Worm (Caenorhabditis elegans): Measurements from ENCODE around the gene nhr-155.

The nhr-155 gene

ce11 chrV:532046-532445, 7.2 kb upstream of the nhr-155 start, which contains the start of gene nhr-58 (continued):
- TF ChIP-seq athp-1 (tag; optimal IDR thresholded peaks at IDR 0.05) (no peak), sdz-38 (tag; optimal IDR thresholded peaks at IDR 0.05) (no peak), Y53G8AR.9 (GFP tag; conservative IDR thresholded peaks at IDR 0.05) (no peak), F33H1.4 (GFP tag; IDR thresholded peaks at IDR 0.05) (no peak), chd-7 (tag; optimal IDR thresholded peaks at IDR 0.05) (no peak), ztf-25 (GFP tag; IDR thresholded peaks at IDR 0.05) (no peak), atf-7 (tag; optimal IDR thresholded peaks at IDR 0.05) (peak; percentile 36), bed-1 (GFP tag; IDR thresholded peaks at IDR 0.05) (no peak), hmg-20 (GFP tag; IDR thresholded peaks at IDR 0.05) (no peak), snpc-4 (GFP tag; optimal IDR thresholded peaks at IDR 0.05) (no peak), snpc-4 (tag; optimal IDR thresholded peaks at IDR 0.05) (peak in 1 of 4 experiments; percentile 6), ama-1 (optimal IDR thresholded peaks at IDR 0.05) (no peak), ama-1 (GFP tag; optimal IDR thresholded peaks at IDR 0.05) (no peak), pbrm-1 (GFP tag; IDR thresholded peaks at IDR 0.05) (no peak), tbp1 (GFP tag; optimal IDR thresholded peaks at IDR 0.05) (peak; percentile 1), egl-44 (GFP tag; IDR thresholded peaks at IDR 0.05) (no peak), F57C9.4 (tag; optimal IDR thresholded peaks at IDR 0.05) (no peak), ceh-40 (GFP tag; IDR thresholded peaks at IDR 0.05) (0 out of 2 replicates have a peak, but pooled peaks have one; percentile 14), attf-5 (GFP tag; optimal IDR thresholded peaks at IDR 0.05) (peak; percentile 59), dpl-1 (GFP tag; optimal IDR thresholded peaks at IDR 0.05) (no peak), attf-3 (GFP tag; conservative IDR thresholded peaks at IDR 0.05) (no peak), F10E7.11 (tag; optimal IDR thresholded peaks at IDR 0.05) (no peak), lir-1 (GFP tag; conservative IDR thresholded peaks at IDR 0.05) (no peak), egl-18 (GFP tag; IDR thresholded peaks at IDR 0.05) (no peak), ceh-58 (GFP tag; IDR thresholded peaks at IDR 0.05) (no peak), Y56A3A.18 (GFP tag; IDR thresholded peaks at IDR 0.05) (no peak), hlh-26 (GFP tag; conservative IDR thresholded peaks at IDR 0.05) (no peak), lin-26 (GFP tag; IDR thresholded peaks at IDR 0.05) (no peak), ztf-22 (GFP tag; optimal IDR thresholded peaks at IDR 0.05) (no peak), aptf-2 (GFP tag; conservative IDR thresholded peaks at IDR 0.05) (no peak), ceh-79 (tag; optimal IDR thresholded peaks at IDR 0.05) (no peak), nfyb-1 (GFP tag; IDR thresholded peaks at IDR 0.05) (no peak), ekl-4 (GFP tag; IDR thresholded peaks at IDR 0.05) (no peak)

DNA sequence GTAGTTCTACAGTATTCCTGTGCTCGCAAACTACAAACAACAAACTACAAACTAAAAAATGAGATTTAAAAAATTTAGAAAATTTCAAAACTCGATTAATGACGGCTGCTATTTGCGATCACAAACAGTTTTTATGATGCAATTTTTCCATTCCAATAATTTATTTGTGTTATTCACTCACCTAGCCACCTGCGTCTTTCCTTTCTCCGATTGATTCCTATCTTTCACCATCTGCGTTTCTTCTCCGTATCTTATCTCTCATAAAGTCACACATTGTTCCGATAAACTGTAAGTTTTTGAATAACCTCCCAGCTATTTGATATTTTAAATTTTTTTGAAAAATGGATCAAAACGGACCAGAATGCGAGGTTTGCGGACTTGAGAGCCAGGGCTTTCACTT, 5.1 kb upstream of the nhr-155 start, which contains the start of gene nhr-132:
nhr-132 (plus strand) TSS at position 271 of the 400 bp plus-strand sequence.
- no peak for TF ChIP-seq rpc-1 (optimal IDR thresholded peaks at IDR 0.05)
- TF ChIP-seq rpc-1 (tag; optimal IDR thresholded peaks at IDR 0.05): no peak
- TF ChIP-seq nhr-80 (tag; optimal IDR thresholded peaks at IDR 0.05): peak; percentile 47
- TF ChIP-seq him-1 (tag; optimal IDR thresholded peaks at IDR 0.05): no peak
- peak; percentile 66; the same call in 1 of the 2 replicates for TF ChIP-seq hmg-1.2 (GFP tag; IDR thresholded peaks at IDR 0.05)
- peak; percentile 30 for TF ChIP-seq attf-5 (GFP tag; optimal IDR thresholded peaks at IDR 0.05)
- no peak for TF ChIP-seq zfh-2 (GFP tag; conservative IDR thresholded peaks at IDR 0.05)

- no peak for TF ChIP-seq F37B4.10 (GFP tag; IDR thresholded peaks at IDR 0.05)
- no peak for TF ChIP-seq pha-4 (tag; optimal IDR thresholded peaks at IDR 0.05)
- TF ChIP-seq unc-130 (GFP tag; optimal IDR thresholded peaks at IDR 0.05): no peak
- TF ChIP-seq egrh-3 (GFP tag; IDR thresholded peaks at IDR 0.05): no peak
- TF ChIP-seq F49E8.2 (tag; optimal IDR thresholded peaks at IDR 0.05; ENCODE audit: insufficient read depth): no peak
- TF ChIP-seq lin-54 (GFP tag; optimal IDR thresholded peaks at IDR 0.05): no peak
- TF ChIP-seq pbrm-1 (GFP tag; IDR thresholded peaks at IDR 0.05): no peak
- no peak for TF ChIP-seq Y53F4B.3 (GFP tag; IDR thresholded peaks at IDR 0.05)
- no peak for TF ChIP-seq lsl-1 (GFP tag; optimal IDR thresholded peaks at IDR 0.05)
- no peak for TF ChIP-seq hmg-1.2 (GFP tag; IDR thresholded peaks at IDR 0.05)
- TF ChIP-seq zfh-2 (GFP tag; conservative IDR thresholded peaks at IDR 0.05): no peak
- no peak for TF ChIP-seq T07F8.4 (tag; optimal IDR thresholded peaks at IDR 0.05)
- no peak for TF ChIP-seq Y56A3A.18 (GFP tag; IDR thresholded peaks at IDR 0.05)
- no peak for TF ChIP-seq nhr-80 (tag; optimal IDR thresholded peaks at IDR 0.05)
- TF ChIP-seq Y79H2A.3 (GFP tag; conservative IDR thresholded peaks at IDR 0.05): no peak
- no peak for TF ChIP-seq F10E7.11 (tag; optimal IDR thresholded peaks at IDR 0.05)
- no peak for TF ChIP-seq hlh-26 (GFP tag; conservative IDR thresholded peaks at IDR 0.05)
- no peak for TF ChIP-seq madf-10 (tag; optimal IDR thresholded peaks at IDR 0.05)
Observed at ce11 chrV:536571-536970, 2.7 kb upstream of the nhr-155 start, which contains the start of gene C14C6.5. TSS of gene C14C6.5 (plus strand) at chrV:536628.
